Worm (Caenorhabditis elegans): Measurements from ENCODE around the gene siah-1.

siah-1 gene

DNA sequence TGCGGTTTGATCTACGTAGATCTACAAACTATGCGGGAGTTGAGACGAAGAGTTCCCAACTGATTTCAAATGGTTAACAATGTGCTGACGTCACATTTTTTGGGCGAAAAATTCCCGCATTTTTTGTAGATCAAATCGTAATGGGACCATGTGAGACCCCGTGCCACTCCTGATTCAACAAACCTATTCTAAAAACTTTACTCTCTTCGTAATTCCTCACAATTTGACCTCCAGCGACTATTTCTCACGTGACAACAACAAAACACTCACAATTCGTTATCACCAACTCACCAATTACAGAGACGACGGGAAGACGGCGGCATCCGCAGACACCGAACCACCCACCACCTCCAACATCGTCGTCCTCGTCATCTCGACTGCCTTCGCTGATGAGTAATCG is at the start of gene siah-1:
siah-1 (plus strand) TSS at position 301 of the 400 bp plus-strand sequence.
- no peak for TF ChIP-seq T26A8.4 (GFP tag; IDR thresholded peaks at IDR 0.05)
- TF ChIP-seq ZK337.2 (GFP tag; IDR thresholded peaks at IDR 0.05): no peak
- no peak for TF ChIP-seq lim-7 (GFP tag; IDR thresholded peaks at IDR 0.05)
- TF ChIP-seq lin-15B (tag; optimal IDR thresholded peaks at IDR 0.05): no peak
- TF ChIP-seq vab-7 (GFP tag; IDR thresholded peaks at IDR 0.05): no peak
- peak; percentile 28; the same call in 1 of the 2 replicates for TF ChIP-seq hmg-1.1 (GFP tag; IDR thresholded peaks at IDR 0.05)
- TF ChIP-seq set-16 (GFP tag; IDR thresholded peaks at IDR 0.05): 0 out of 2 replicates have a peak, but pooled peaks have one; percentile 17
- TF ChIP-seq cey-2 (tag; optimal IDR thresholded peaks at IDR 0.05; ENCODE audit: borderline replicate concordance, insufficient read depth): no peak
- no peak for TF ChIP-seq aha-1 (tag)
- TF ChIP-seq Y105C5A.15 (GFP tag; IDR thresholded peaks at IDR 0.05): no peak
- TF ChIP-seq Y5F2A.4 (GFP tag; optimal IDR thresholded peaks at IDR 0.05): no peak
- TF ChIP-seq zip-11 (GFP tag; IDR thresholded peaks at IDR 0.05): no peak
- peak; percentile 31 for TF ChIP-seq hlh-11 (tag; optimal IDR thresholded peaks at IDR 0.05)
- no peak for TF ChIP-seq dpl-1 (GFP tag; optimal IDR thresholded peaks at IDR 0.05)
- TF ChIP-seq tag-97 (GFP tag; IDR thresholded peaks at IDR 0.05): no peak
- TF ChIP-seq daf-19 (GFP tag; conservative IDR thresholded peaks at IDR 0.05): no peak
- TF ChIP-seq zfp-3 (GFP tag; conservative IDR thresholded peaks at IDR 0.05): no peak
- no peak for TF ChIP-seq nhr-6 (tag; optimal IDR thresholded peaks at IDR 0.05)
- no peak for TF ChIP-seq ceh-44 (GFP tag; IDR thresholded peaks at IDR 0.05)
- no peak for TF ChIP-seq ctbp-1 (GFP tag; IDR thresholded peaks at IDR 0.05)
- TF ChIP-seq egl-27 (tag; optimal IDR thresholded peaks at IDR 0.05): no peak
- no peak for TF ChIP-seq fkh-10 (GFP tag; optimal IDR thresholded peaks at IDR 0.05)
- no peak for TF ChIP-seq lin-29 (GFP tag; IDR thresholded peaks at IDR 0.05)
- TF ChIP-seq nhr-102 (tag; optimal IDR thresholded peaks at IDR 0.05): no peak
- TF ChIP-seq dmd-8 (GFP tag; IDR thresholded peaks at IDR 0.05): no peak
- TF ChIP-seq ceh-20 (GFP tag; IDR thresholded peaks at IDR 0.05): no peak
- no peak for TF ChIP-seq nhr-25 (tag; optimal IDR thresholded peaks at IDR 0.05; ENCODE audit: borderline replicate concordance, insufficient read depth)
- peak in 1 of 2 experiments; percentile 55 for TF ChIP-seq unc-62 (GFP tag; optimal IDR thresholded peaks at IDR 0.05 in 1 of 2)
- TF ChIP-seq unc-62 (tag; optimal IDR thresholded peaks at IDR 0.05): no peak
- TF ChIP-seq dmd-6 (GFP tag; IDR thresholded peaks at IDR 0.05): peak; percentile 30
- no peak for TF ChIP-seq daf-8 (GFP tag; IDR thresholded peaks at IDR 0.05)
- no peak for TF ChIP-seq ceh-62 (tag; optimal IDR thresholded peaks at IDR 0.05)

DNA sequence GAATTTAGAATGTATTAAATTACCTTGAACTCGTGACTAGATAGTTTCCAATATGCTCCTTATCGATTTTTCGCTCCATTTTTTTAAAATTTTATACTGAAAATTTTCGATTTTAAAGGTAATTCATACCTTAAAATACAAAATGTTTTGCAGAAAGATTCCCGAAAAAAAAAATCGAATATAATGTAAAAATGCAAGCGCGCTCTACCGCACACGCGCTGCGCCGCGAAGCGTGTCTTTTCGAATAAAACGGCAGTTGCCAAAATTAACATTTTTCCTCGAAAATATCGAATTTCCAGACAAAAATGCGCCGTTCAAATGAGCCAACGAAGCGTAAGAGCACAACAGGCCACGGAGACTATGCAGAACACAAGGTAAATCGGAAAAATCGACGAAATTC is 49.2 kb upstream of the siah-1 start, which contains the start of the genes taf-6.2 and Y37E11AL.3:
taf-6.2 (minus strand) TSS at position 96 of the 400 bp plus-strand sequence.
Y37E11AL.3 (plus strand) TSS at position 298 of the 400 bp plus-strand sequence.
- no peak for TF ChIP-seq nhr-41 (GFP tag; IDR thresholded peaks at IDR 0.05)
- peak; percentile 26 for TF ChIP-seq nhr-6 (tag; optimal IDR thresholded peaks at IDR 0.05)
- TF ChIP-seq ceh-44 (GFP tag; IDR thresholded peaks at IDR 0.05): no peak
- no peak for TF ChIP-seq nhr-25 (tag; optimal IDR thresholded peaks at IDR 0.05; ENCODE audit: borderline replicate concordance, insufficient read depth)
- TF ChIP-seq snpc-1.2 (GFP tag; IDR thresholded peaks at IDR 0.05): no peak
- no peak for TF ChIP-seq pqm-1 (tag; optimal IDR thresholded peaks at IDR 0.05)
- TF ChIP-seq mep-1 (tag; optimal IDR thresholded peaks at IDR 0.05): peak; percentile 33
- peak; percentile 29 for TF ChIP-seq aha-1 (tag)
- no peak for TF ChIP-seq D1046.2 (GFP tag; IDR thresholded peaks at IDR 0.05)
- no peak for TF ChIP-seq egl-27 (tag; optimal IDR thresholded peaks at IDR 0.05)
- no peak for TF ChIP-seq ceh-20 (GFP tag; IDR thresholded peaks at IDR 0.05)
- TF ChIP-seq nhr-28 (tag; optimal IDR thresholded peaks at IDR 0.05): peak; percentile 52
- TF ChIP-seq tag-97 (GFP tag; IDR thresholded peaks at IDR 0.05): no peak
- no peak for TF ChIP-seq hif-1 (tag; optimal IDR thresholded peaks at IDR 0.05)
- peak; percentile 97 for TF ChIP-seq lin-38 (GFP tag; IDR thresholded peaks at IDR 0.05)
- no peak for TF ChIP-seq ceh-82 (tag; optimal IDR thresholded peaks at IDR 0.05)
- no peak for TF ChIP-seq ZK337.2 (GFP tag; IDR thresholded peaks at IDR 0.05)
- no peak for TF ChIP-seq lim-7 (GFP tag; IDR thresholded peaks at IDR 0.05)
- TF ChIP-seq skn-1 (tag; optimal IDR thresholded peaks at IDR 0.05): no peak
- no peak for TF ChIP-seq dmd-8 (GFP tag; IDR thresholded peaks at IDR 0.05)
- peak; percentile 21 for TF ChIP-seq nhr-11 (tag; optimal IDR thresholded peaks at IDR 0.05)
- no peak for TF ChIP-seq snpc-4 (tag; optimal IDR thresholded peaks at IDR 0.05)
- peak; percentile 88 for TF ChIP-seq dpl-1 (GFP tag; optimal IDR thresholded peaks at IDR 0.05)
- no peak for TF ChIP-seq mdt-29 (GFP tag; IDR thresholded peaks at IDR 0.05)
- TF ChIP-seq nhr-10 (tag; optimal IDR thresholded peaks at IDR 0.05): no peak
- TF ChIP-seq aly-2 (tag; optimal IDR thresholded peaks at IDR 0.05): no peak
- peak in 1 of 2 experiments; percentile 66 for TF ChIP-seq lsy-2 (tag; optimal IDR thresholded peaks at IDR 0.05)
- no peak for TF ChIP-seq F37D6.2 (tag; optimal IDR thresholded peaks at IDR 0.05)
- no peak for TF ChIP-seq zip-2 (tag; optimal IDR thresholded peaks at IDR 0.05)
- no peak for TF ChIP-seq F26F4.8 (GFP tag; conservative IDR thresholded peaks at IDR 0.05)
- TF ChIP-seq zip-11 (GFP tag; IDR thresholded peaks at IDR 0.05): no peak

Measured in whole organism, L4 larva.